Fruit fly (Drosophila melanogaster) whole organism, prepupa: ENCODE measurements around the gene Lcp65Ad.
A peak's percentile ranks its signal among the peaks of the same experiment; 100 is the strongest.

Experiments used
- Blimp-1 ChIP-seq: fragments of 200-800 bp; sonication (Bioruptor generic); optimal IDR thresholded peaks from 3 replicates; lab custom pipeline; 2017; ENCODE audit warnings: missing biosample characterization, missing genetic modification characterization, mild to moderate bottlenecking, moderate library complexity, missing genetic modification reagents
- CG10631 ChIP-seq: fragments of 200-800 bp; sonication (Bioruptor generic); optimal IDR thresholded peaks from 2 replicates; lab custom pipeline; 2016; ENCODE audit warnings: missing biosample characterization, missing genetic modification characterization
- CG10669 ChIP-seq: fragments of 200-800 bp; sonication (Bioruptor generic); optimal IDR thresholded peaks from 3 replicates; lab custom pipeline; 2018; ENCODE audit warnings: missing biosample characterization, mild to moderate bottlenecking, missing genetic modification characterization, moderate library complexity
- CG11762 ChIP-seq: fragments of 200-800 bp; sonication (Bioruptor generic); optimal IDR thresholded peaks from 3 replicates; lab custom pipeline; 2016; ENCODE audit warnings: missing biosample characterization, missing genetic modification characterization; ENCODE audit not compliant: insufficient read depth
- CG11902 ChIP-seq: fragments of 200-800 bp; sonication (Bioruptor generic); optimal IDR thresholded peaks from 3 replicates; lab custom pipeline; 2016; ENCODE audit warnings: missing biosample characterization, missing genetic modification characterization
- CG15336 ChIP-seq: fragments of 200-800 bp; sonication (Bioruptor generic); IDR thresholded peaks from 2 replicates; pipeline ENCODE4 v1.3.6; 2022; ENCODE audit warnings: missing biosample characterization, missing genetic modification characterization
- CG16779 ChIP-seq: fragments of 200-800 bp; sonication (Bioruptor generic); optimal IDR thresholded peaks from 3 replicates; lab custom pipeline; 2017; ENCODE audit warnings: missing biosample characterization, mild to moderate bottlenecking, missing genetic modification characterization
- CG3032 ChIP-seq: fragments of 200-800 bp; optimal IDR thresholded peaks from 2 replicates; lab custom pipeline; 2019; ENCODE audit warnings: missing biosample characterization, mild to moderate bottlenecking, missing genetic modification characterization, moderate library complexity
- CG31627 ChIP-seq: fragments of 200-800 bp; sonication (Bioruptor generic); optimal IDR thresholded peaks from 3 replicates; lab custom pipeline; 2016; ENCODE audit warnings: missing biosample characterization, missing genetic modification characterization
- CG32006 ChIP-seq: fragments of 200-800 bp; sonication (Bioruptor generic); optimal IDR thresholded peaks from 3 replicates; lab custom pipeline; 2017; ENCODE audit warnings: missing biosample characterization, mild to moderate bottlenecking, missing genetic modification characterization
- CG34406 ChIP-seq: fragments of 200-800 bp; sonication (Bioruptor generic); optimal IDR thresholded peaks from 3 replicates; lab custom pipeline; 2016; ENCODE audit warnings: missing biosample characterization, missing genetic modification characterization
- CG3919 ChIP-seq: fragments of 200-800 bp; sonication (Bioruptor generic); optimal IDR thresholded peaks from 3 replicates; lab custom pipeline; 2016; ENCODE audit warnings: missing biosample characterization, missing genetic modification characterization
- CG4318 ChIP-seq: fragments of 200-800 bp; sonication (Bioruptor generic); optimal IDR thresholded peaks from 3 replicates; lab custom pipeline; 2017; ENCODE audit warnings: missing biosample characterization, mild to moderate bottlenecking, missing genetic modification characterization
- CG6163 ChIP-seq: fragments of 200-800 bp; sonication (Bioruptor generic); IDR thresholded peaks from 3 replicates; pipeline ENCODE4 v1.3.6; 2022; ENCODE audit warnings: missing biosample characterization, missing genetic modification characterization
- CG6792 ChIP-seq: fragments of 200-800 bp; sonication (Bioruptor generic); optimal IDR thresholded peaks from 3 replicates; lab custom pipeline; 2016; ENCODE audit warnings: missing biosample characterization, missing genetic modification characterization
- CG6808 ChIP-seq: fragments of 200-800 bp; sonication (Bioruptor generic); optimal IDR thresholded peaks from 3 replicates; lab custom pipeline; 2017; ENCODE audit warnings: missing biosample characterization, missing genetic modification characterization, mild to moderate bottlenecking, moderate library complexity, missing genetic modification reagents
- CG7368 ChIP-seq: fragments of 200-800 bp; sonication (Bioruptor generic); optimal IDR thresholded peaks from 3 replicates; lab custom pipeline; 2016; ENCODE audit warnings: missing biosample characterization, missing genetic modification characterization
- CG8119 ChIP-seq: fragments of 200-800 bp; sonication (Bioruptor generic); IDR thresholded peaks from 3 replicates; pipeline ENCODE4 v1.3.6; 2022; ENCODE audit warnings: missing biosample characterization, missing genetic modification characterization
- CG8319 ChIP-seq: fragments of 200-800 bp; sonication (Bioruptor generic); optimal IDR thresholded peaks from 3 replicates; lab custom pipeline; 2016; ENCODE audit warnings: missing biosample characterization, missing genetic modification characterization
- CG8632 ChIP-seq: fragments of 200-800 bp; sonication (Bioruptor generic); optimal IDR thresholded peaks from 3 replicates; lab custom pipeline; 2016; ENCODE audit warnings: missing biosample characterization, missing genetic modification characterization
- Eip75B ChIP-seq: fragments of 200-800 bp; sonication (Bioruptor generic); optimal IDR thresholded peaks from 3 replicates; lab custom pipeline; 2016; ENCODE audit warnings: missing biosample characterization, missing genetic modification characterization
- Eip78C ChIP-seq: fragments of 200-800 bp; sonication (Bioruptor generic); peaks from one replicate; lab custom pipeline; 2016; ENCODE audit warnings: missing biosample characterization, missing genetic modification characterization
- Eip93F ChIP-seq: fragments of 200-800 bp; sonication (Bioruptor generic); optimal IDR thresholded peaks from 2 replicates; lab custom pipeline; 2016; ENCODE audit warnings: missing biosample characterization, mild to moderate bottlenecking, missing genetic modification characterization
- Gug ChIP-seq: fragments of 200-800 bp; sonication (Bioruptor generic); IDR thresholded peaks from 2 replicates; pipeline ENCODE4 v1.3.6; 2022; ENCODE audit warnings: missing biosample characterization, missing genetic modification characterization
- Hr38 ChIP-seq: sonication (Bioruptor generic); optimal IDR thresholded peaks from 2 replicates; lab custom pipeline; 2016; ENCODE audit warnings: missing biosample characterization, missing genetic modification characterization
- Hr39 ChIP-seq: fragments of 200-800 bp; sonication (Bioruptor generic); optimal IDR thresholded peaks from 2 replicates; lab custom pipeline; 2016; ENCODE audit warnings: missing biosample characterization, missing genetic modification characterization
- Hr4 ChIP-seq: fragments of 200-800 bp; sonication (Bioruptor generic); optimal IDR thresholded peaks from 3 replicates; lab custom pipeline; 2016; ENCODE audit warnings: missing biosample characterization, missing genetic modification characterization
- Lpt ChIP-seq: fragments of 200-800 bp; sonication (Bioruptor generic); optimal IDR thresholded peaks from 3 replicates; lab custom pipeline; 2016; ENCODE audit warnings: missing biosample characterization, missing genetic modification characterization
- Met ChIP-seq: fragments of 200-800 bp; sonication (Bioruptor generic); optimal IDR thresholded peaks from 3 replicates; lab custom pipeline; 2016; ENCODE audit warnings: missing biosample characterization, missing genetic modification characterization
- Smox ChIP-seq: fragments of 200-800 bp; sonication (Bioruptor generic); optimal IDR thresholded peaks from 3 replicates; lab custom pipeline; 2016; ENCODE audit warnings: missing biosample characterization, missing genetic modification characterization
- Sox14 ChIP-seq: fragments of 200-800 bp; sonication (Bioruptor generic); optimal IDR thresholded peaks from 3 replicates; lab custom pipeline; 2016; ENCODE audit warnings: missing biosample characterization, missing genetic modification characterization
- Sox15 ChIP-seq: fragments of 200-800 bp; sonication (Bioruptor generic); optimal IDR thresholded peaks from 3 replicates; lab custom pipeline; 2016; ENCODE audit warnings: missing biosample characterization, missing genetic modification characterization
- achi ChIP-seq: fragments of 200-800 bp; sonication (Bioruptor generic); optimal IDR thresholded peaks from 3 replicates; lab custom pipeline; 2016; ENCODE audit warnings: missing biosample characterization, missing genetic modification characterization
- acj6 ChIP-seq: fragments of 200-800 bp; sonication (Bioruptor generic); optimal IDR thresholded peaks from 3 replicates; lab custom pipeline; 2016; ENCODE audit warnings: missing biosample characterization, missing genetic modification characterization
- cyc ChIP-seq: fragments of 200-800 bp; sonication (Bioruptor generic); optimal IDR thresholded peaks from 3 replicates; lab custom pipeline; 2016; ENCODE audit warnings: missing biosample characterization, missing genetic modification characterization
- dac ChIP-seq: fragments of 200-800 bp; sonication (Bioruptor generic); optimal IDR thresholded peaks from 2 replicates; lab custom pipeline; 2017; ENCODE audit warnings: missing biosample characterization, mild to moderate bottlenecking, missing genetic modification characterization
- dsx ChIP-seq: fragments of 200-800 bp; optimal IDR thresholded peaks from 3 replicates; lab custom pipeline; 2019; ENCODE audit warnings: missing biosample characterization, mild to moderate bottlenecking, missing genetic modification characterization, moderate library complexity; ENCODE audit not compliant: poor library complexity, severe bottlenecking
- esn ChIP-seq: fragments of 200-800 bp; sonication (Bioruptor generic); optimal IDR thresholded peaks from 2 replicates; lab custom pipeline; 2016; ENCODE audit warnings: missing biosample characterization, mild to moderate bottlenecking, missing genetic modification characterization, moderate library complexity
- fd59A ChIP-seq: fragments of 200-800 bp; sonication (Bioruptor generic); optimal IDR thresholded peaks from 2 replicates; lab custom pipeline; 2017; ENCODE audit warnings: missing biosample characterization, mild to moderate bottlenecking, missing genetic modification characterization, missing genetic modification reagents
- fkh ChIP-seq: fragments of 200-800 bp; sonication (Bioruptor generic); optimal IDR thresholded peaks from 3 replicates; lab custom pipeline; 2017; ENCODE audit warnings: missing biosample characterization, mild to moderate bottlenecking, missing genetic modification characterization, moderate library complexity
- net ChIP-seq: fragments of 200-800 bp; sonication (Bioruptor generic); optimal IDR thresholded peaks from 3 replicates; lab custom pipeline; 2016; ENCODE audit warnings: missing biosample characterization, missing genetic modification characterization
- pdm3 ChIP-seq: fragments of 200-800 bp; sonication (Bioruptor generic); optimal IDR thresholded peaks from 3 replicates; lab custom pipeline; 2016; ENCODE audit warnings: missing biosample characterization, missing genetic modification characterization
- salr ChIP-seq, 2 experiments: fragments of 200-800 bp; sonication (Bioruptor generic); optimal IDR thresholded peaks; 3 replicates each; lab custom pipeline; 2016 to 2018; ENCODE audit warnings: missing biosample characterization in 2 of 2, missing genetic modification characterization in 2 of 2, mild to moderate bottlenecking in 1 of 2
- spab ChIP-seq: fragments of 200-800 bp; sonication (Bioruptor generic); optimal IDR thresholded peaks from 2 replicates; lab custom pipeline; 2017; ENCODE audit warnings: missing biosample characterization, mild to moderate bottlenecking, missing genetic modification characterization, missing genetic modification reagents
- ss ChIP-seq, 2 experiments: fragments of 200-800 bp; sonication (Bioruptor generic); optimal IDR thresholded peaks; 2 replicates in 1 of 2; 3 replicates in 1 of 2; lab custom pipeline; 2017 to 2018; ENCODE audit warnings: mild to moderate bottlenecking in 2 of 2, missing biosample characterization in 2 of 2, missing genetic modification characterization in 2 of 2, moderate library complexity in 1 of 2
- svp ChIP-seq: fragments of 200-800 bp; sonication (Bioruptor generic); peaks from one replicate; lab custom pipeline; 2016; ENCODE audit warnings: missing biosample characterization, missing genetic modification characterization
- topi ChIP-seq: fragments of 200-800 bp; sonication (Bioruptor generic); optimal IDR thresholded peaks from 3 replicates; lab custom pipeline; 2016; ENCODE audit warnings: missing biosample characterization, missing genetic modification characterization

Lcp65Ad gene

DNA sequence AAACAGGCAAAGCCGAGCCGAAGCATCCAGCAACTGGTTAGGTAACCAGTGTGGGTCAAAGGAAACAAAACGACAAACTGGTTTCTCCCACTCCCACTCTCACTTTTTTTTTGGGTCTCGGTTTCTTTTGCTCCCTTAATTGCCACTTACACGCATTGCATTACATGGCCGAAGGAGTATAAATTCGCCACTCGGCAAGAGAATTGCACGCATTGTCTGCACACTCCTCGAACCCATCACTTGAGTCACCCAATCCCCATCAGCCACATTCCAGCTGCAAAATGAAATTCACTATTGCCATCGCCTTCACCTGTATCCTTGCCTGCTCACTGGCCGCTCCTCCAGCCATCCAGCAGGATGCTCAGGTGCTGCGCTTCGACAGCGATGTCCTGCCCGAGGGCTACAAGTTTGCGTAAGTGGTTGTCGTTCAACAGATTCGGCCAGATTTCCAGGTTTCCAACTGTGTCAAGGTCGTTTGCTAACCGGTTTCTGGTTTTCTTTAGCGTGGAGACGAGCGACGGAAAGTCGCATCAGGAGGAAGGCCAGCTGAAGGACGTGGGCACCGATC lies at the start of gene Lcp65Ad:
Gene Lcp65Ad (plus strand): TSS at position 208 of the 568 bp plus-strand sequence.
- TF ChIP-seq CG6163 (no peak), Gug (GFP tag; lab: Robert Waterston, UW) (no peak), Blimp-1 (GFP tag; lab: Kevin White, UChicago) (peak; percentile 84), fd59A (no peak), Hr39 (GFP tag; lab: Kevin White, UChicago) (no peak), cyc (GFP tag; lab: Kevin White, UChicago) (no peak), CG31627 (no peak), Hr38 (GFP tag; lab: Kevin White, UChicago) (no peak), net (GFP tag; lab: Kevin White, UChicago) (no peak), CG8119 (GFP tag; lab: Robert Waterston, UW) (no peak), CG34406 (GFP tag; lab: Kevin White, UChicago) (no peak), svp (GFP tag; lab: Kevin White, UChicago) (no peak), achi (GFP tag; lab: Kevin White, UChicago) (no peak), ss (GFP tag; optimal IDR thresholded peaks at IDR 0.05; lab: Kevin White, UChicago) (peak; percentile 31 to 63), CG6808 (GFP tag; lab: Kevin White, UChicago) (peak; percentile 14), CG10631 (no peak), pdm3 (GFP tag; lab: Kevin White, UChicago) (no peak), salr (GFP tag; optimal IDR thresholded peaks at IDR 0.05; lab: Kevin White, UChicago) (no peak), Eip78C (GFP tag; lab: Kevin White, UChicago) (peak; percentile 58), fkh (GFP tag; lab: Kevin White, UChicago) (no peak), CG6792 (GFP tag; lab: Kevin White, UChicago) (no peak), dac (no peak)

- TF ChIP-seq CG8632 = peak; percentile 87
- peak; percentile 89 for TF ChIP-seq esn (GFP tag; lab: Kevin White, UChicago)
- peak; percentile 75 for TF ChIP-seq CG6808 (GFP tag; lab: Kevin White, UChicago)
- TF ChIP-seq CG16779 (tag; lab: Kevin White, UChicago) = no peak
- peak; percentile 92 for TF ChIP-seq CG4318 (GFP tag; lab: Kevin White, UChicago)
- TF ChIP-seq fkh (GFP tag; lab: Kevin White, UChicago) = peak; percentile 83
- TF ChIP-seq Eip75B (GFP tag; lab: Kevin White, UChicago) = peak; percentile 65
- TF ChIP-seq achi (GFP tag; lab: Kevin White, UChicago) = peak; percentile 91
- TF ChIP-seq Sox15 (GFP tag; lab: Kevin White, UChicago) = peak; percentile 94
- TF ChIP-seq Smox = peak; percentile 85
- TF ChIP-seq spab = peak; percentile 68
- TF ChIP-seq CG11762 (GFP tag; lab: Kevin White, UChicago) = peak; percentile 80
- no peak; the same call in 1 of the 2 replicates for TF ChIP-seq CG15336 (GFP tag; lab: Robert Waterston, UW)
- peak; percentile 93 for TF ChIP-seq cyc (GFP tag; lab: Kevin White, UChicago)
- TF ChIP-seq CG31627 = peak; percentile 92
- TF ChIP-seq Eip93F (GFP tag; lab: Kevin White, UChicago) = peak; percentile 22
- TF ChIP-seq CG3919 = peak; percentile 91
- peak; percentile 90 for TF ChIP-seq Hr4
- TF ChIP-seq Blimp-1 (GFP tag; lab: Kevin White, UChicago) = peak; percentile 65
- peak; percentile 92 for TF ChIP-seq CG32006 (GFP tag; lab: Kevin White, UChicago)
- peak; percentile 92 for TF ChIP-seq Hr39 (GFP tag; lab: Kevin White, UChicago)
- peak; percentile 82 for TF ChIP-seq Lpt
- TF ChIP-seq fd59A = peak; percentile 80
- peak; percentile 87 for TF ChIP-seq Met (GFP tag; lab: Kevin White, UChicago)
- peak; percentile 92 for TF ChIP-seq pdm3 (GFP tag; lab: Kevin White, UChicago)
- peak; percentile 95 for TF ChIP-seq CG11902 (GFP tag; lab: Kevin White, UChicago)
- TF ChIP-seq CG34406 (GFP tag; lab: Kevin White, UChicago) = peak; percentile 90
- TF ChIP-seq Gug (GFP tag; lab: Robert Waterston, UW) = peak; percentile 91
- peak; percentile 80 for TF ChIP-seq topi (GFP tag; lab: Kevin White, UChicago)
- TF ChIP-seq CG7368 (GFP tag; lab: Kevin White, UChicago) = peak; percentile 84
- peak; percentile 82 for TF ChIP-seq dsx (GFP tag; lab: Kevin White, UChicago)
- peak; percentile 94 for TF ChIP-seq CG6163
- TF ChIP-seq acj6 (GFP tag; lab: Kevin White, UChicago) = peak; percentile 94
- TF ChIP-seq CG3032 (tag; lab: Kevin White, UChicago) = peak; percentile 92
- peak; percentile 85 for TF ChIP-seq CG8319 (GFP tag; lab: Kevin White, UChicago)
- TF ChIP-seq Hr38 (GFP tag; lab: Kevin White, UChicago) = peak; percentile 40
- TF ChIP-seq CG10669 (GFP tag; lab: Kevin White, UChicago) = peak; percentile 89
- peak; percentile 94 for TF ChIP-seq Eip78C (GFP tag; lab: Kevin White, UChicago)
- TF ChIP-seq CG6792 (GFP tag; lab: Kevin White, UChicago) = peak; percentile 83
- peak; percentile 81 for TF ChIP-seq Sox14 (GFP tag; lab: Kevin White, UChicago)
Observed at dm6 chr3L:6094697-6095096, 48.5 kb upstream of the Lcp65Ad start, which contains the start of the genes CG10467 and loj. Gene CG10467 (minus strand): TSS chr3L:6094747. Gene loj (plus strand): TSS chr3L:6094987.
